Fruit fly (Drosophila melanogaster) whole organism, embryonic: Measurements from ENCODE around the gene janB.

ENCODE experiments used
- Ada2b ChIP-seq: fragments of 200-800 bp; sonication (Bioruptor generic); IDR thresholded peaks from 2 replicates; pipeline ENCODE4 v1.3.6; 2022; ENCODE audit warnings: missing biosample characterization, missing genetic modification characterization
- Asciz ChIP-seq: fragments of 200-800 bp; sonication (Bioruptor generic); optimal IDR thresholded peaks from 2 replicates; lab custom pipeline; 2017; ENCODE audit warnings: missing biosample characterization, mild to moderate bottlenecking, missing genetic modification characterization, missing genetic modification reagents
- BEAF-32 ChIP-seq: fragments of 200-800 bp; sonication (Bioruptor generic); optimal IDR thresholded peaks from 3 replicates; lab custom pipeline; 2017; ENCODE audit warnings: missing biosample characterization, missing genetic modification characterization, mild to moderate bottlenecking, moderate library complexity, missing genetic modification reagents
- Bgb ChIP-seq: fragments of 200-800 bp; sonication (Bioruptor generic); IDR thresholded peaks from 2 replicates; pipeline ENCODE4 v1.3.6; 2022; ENCODE audit warnings: missing biosample characterization, missing genetic modification characterization; ENCODE audit not compliant: partially characterized antibody
- CG11085 ChIP-seq: fragments of 200-800 bp; sonication (Bioruptor generic); IDR thresholded peaks from 2 replicates; pipeline ENCODE4 v1.3.6; 2022; ENCODE audit warnings: missing biosample characterization, missing genetic modification characterization
- CG15601 ChIP-seq: fragments of 200-800 bp; sonication (Bioruptor generic); optimal IDR thresholded peaks from 3 replicates; lab custom pipeline; 2019; ENCODE audit warnings: missing biosample characterization, mild to moderate bottlenecking, missing genetic modification characterization, moderate library complexity
- CG16813 ChIP-seq: fragments of 200-800 bp; sonication (Bioruptor generic); IDR thresholded peaks from 3 replicates; pipeline ENCODE4 v1.3.6; 2022; ENCODE audit warnings: missing biosample characterization, missing genetic modification characterization; ENCODE audit not compliant: partially characterized antibody
- CG17568 ChIP-seq: fragments of 200-800 bp; sonication (Bioruptor generic); optimal IDR thresholded peaks from 2 replicates; lab custom pipeline; 2018; ENCODE audit warnings: missing biosample characterization, mild to moderate bottlenecking, missing genetic modification characterization, moderate library complexity
- CG1832 ChIP-seq: fragments of 200-800 bp; sonication (Bioruptor generic); optimal IDR thresholded peaks from 2 replicates; lab custom pipeline; 2017; ENCODE audit warnings: missing biosample characterization, mild to moderate bottlenecking, missing genetic modification characterization, inconsistent platforms
- CG3847 ChIP-seq: fragments of 200-800 bp; sonication (Bioruptor generic); IDR thresholded peaks from 2 replicates; pipeline ENCODE4 v1.3.6; 2022; ENCODE audit warnings: missing biosample characterization, missing genetic modification characterization
- CG7372 ChIP-seq: fragments of 200-800 bp; sonication (Bioruptor generic); IDR thresholded peaks from 2 replicates; pipeline ENCODE4 v1.3.6; 2022; ENCODE audit warnings: missing biosample characterization, missing genetic modification characterization
- CG7963 ChIP-seq: fragments of 200-800 bp; sonication (Bioruptor generic); IDR thresholded peaks from 3 replicates; pipeline ENCODE4 v1.3.6; 2022; ENCODE audit warnings: missing biosample characterization, missing genetic modification characterization; ENCODE audit not compliant: partially characterized antibody
- CG9215 ChIP-seq: fragments of 200-800 bp; sonication (Bioruptor generic); IDR thresholded peaks from 2 replicates; pipeline ENCODE4 v1.3.6; 2022; ENCODE audit warnings: missing biosample characterization, missing genetic modification characterization
- CG9797 ChIP-seq: fragments of 200-800 bp; sonication (Bioruptor generic); optimal IDR thresholded peaks from 3 replicates; lab custom pipeline; 2018; ENCODE audit warnings: missing biosample characterization, mild to moderate bottlenecking, missing genetic modification characterization
- CTCF ChIP-seq: fragments of 200-800 bp; sonication (Bioruptor generic); optimal IDR thresholded peaks from 2 replicates; lab custom pipeline; 2017; ENCODE audit warnings: missing biosample characterization, mild to moderate bottlenecking, missing genetic modification characterization, moderate library complexity
- D ChIP-seq, 2 experiments: fragments of 200-800 bp in 1 of 2; fragments of >200 bp in 1 of 2; sonication (Bioruptor generic) in 1 of 2; optimal IDR thresholded peaks; 2 replicates in 1 of 2; 3 replicates in 1 of 2; lab custom pipeline; 2017; ENCODE audit warnings: mild to moderate bottlenecking in 1 of 2, missing biosample characterization in 1 of 2, missing genetic modification characterization in 1 of 2, missing genetic modification reagents in 1 of 2
- Dp ChIP-seq: fragments of 200-800 bp; sonication (Bioruptor generic); optimal IDR thresholded peaks from 2 replicates; lab custom pipeline; 2018; ENCODE audit warnings: missing biosample characterization, mild to moderate bottlenecking, missing genetic modification characterization, moderate library complexity
- Ets65A ChIP-seq: fragments of 200-800 bp; sonication (Bioruptor generic); peaks from one replicate; lab custom pipeline; 2016; ENCODE audit warnings: missing biosample characterization, missing genetic modification characterization
- HLH4C ChIP-seq: fragments of 200-800 bp; sonication (Bioruptor generic); IDR thresholded peaks from 3 replicates; pipeline ENCODE4 v1.3.6; 2022; ENCODE audit warnings: missing biosample characterization, missing genetic modification characterization; ENCODE audit not compliant: partially characterized antibody
- HmgZ ChIP-seq: fragments of 200-800 bp; sonication (Bioruptor generic); optimal IDR thresholded peaks from 2 replicates; lab custom pipeline; 2018; ENCODE audit warnings: missing biosample characterization, mild to moderate bottlenecking, missing genetic modification characterization
- Hr51 ChIP-seq, 2 experiments: fragments of 200-800 bp; sonication (Bioruptor generic); optimal IDR thresholded peaks; 2 replicates in 1 of 2; 3 replicates in 1 of 2; lab custom pipeline; 2016 to 2018; ENCODE audit warnings: missing biosample characterization in 2 of 2, missing genetic modification characterization in 2 of 2, mild to moderate bottlenecking in 1 of 2, moderate library complexity in 1 of 2
- Hsf ChIP-seq: fragments of 200-800 bp; sonication (Bioruptor generic); optimal IDR thresholded peaks from 3 replicates; lab custom pipeline; 2016; ENCODE audit warnings: missing biosample characterization, missing genetic modification characterization
- MESR4 ChIP-seq: fragments of 200-800 bp; sonication (Bioruptor generic); optimal IDR thresholded peaks from 2 replicates; lab custom pipeline; 2018; ENCODE audit warnings: missing biosample characterization, mild to moderate bottlenecking, missing genetic modification characterization, moderate library complexity
- NK7.1 ChIP-seq: fragments of 200-800 bp; sonication (Bioruptor generic); optimal IDR thresholded peaks from 3 replicates; lab custom pipeline; 2016; ENCODE audit warnings: missing biosample characterization, missing genetic modification characterization
- Nf-YA ChIP-seq: fragments of 200-800 bp; sonication (Bioruptor generic); IDR thresholded peaks from 2 replicates; pipeline ENCODE4 v1.3.6; 2022; ENCODE audit warnings: missing biosample characterization, missing genetic modification characterization
- Ptx1 ChIP-seq: fragments of 200-800 bp; sonication (Bioruptor generic); IDR thresholded peaks from 2 replicates; pipeline ENCODE4 v1.3.6; 2022; ENCODE audit warnings: missing biosample characterization, missing genetic modification characterization
- Rfx ChIP-seq: fragments of 200-800 bp; sonication (Bioruptor generic); IDR thresholded peaks from 2 replicates; pipeline ENCODE4 v1.3.6; 2022; ENCODE audit warnings: missing biosample characterization, missing genetic modification characterization
- Side ChIP-seq: fragments of 200-800 bp; sonication (Bioruptor generic); optimal IDR thresholded peaks from 2 replicates; lab custom pipeline; 2016; ENCODE audit warnings: missing biosample characterization, missing genetic modification characterization
- Stat92E ChIP-seq, 3 experiments: fragments of >200 bp in 2 of 3; fragments of 200-800 bp in 1 of 3; sonication (Bioruptor generic) in 1 of 3; optimal IDR thresholded peaks; 2 replicates each; lab custom pipeline; 2017 to 2019; ENCODE audit warnings: missing biosample characterization in 3 of 3, missing genetic modification characterization in 3 of 3, mild to moderate bottlenecking in 1 of 3, moderate library complexity in 1 of 3
- aop ChIP-seq: fragments of 200-800 bp; sonication (Bioruptor generic); IDR thresholded peaks from 2 replicates; pipeline ENCODE4 v1.3.6; 2022; ENCODE audit warnings: missing biosample characterization, missing genetic modification characterization
- br ChIP-seq: fragments of >200 bp; optimal IDR thresholded peaks from 2 replicates; lab custom pipeline; 2017
- chm ChIP-seq: fragments of 200-800 bp; sonication (Bioruptor generic); IDR thresholded peaks from 2 replicates; pipeline ENCODE4 v1.3.6; 2022; ENCODE audit warnings: missing biosample characterization, missing genetic modification characterization
- ci ChIP-seq: fragments of 200-800 bp; sonication (Bioruptor generic); IDR thresholded peaks from 3 replicates; pipeline ENCODE4 v1.3.6; 2022; ENCODE audit warnings: missing biosample characterization, missing genetic modification characterization
- disco-r ChIP-seq: fragments of 200-800 bp; sonication (Bioruptor generic); optimal IDR thresholded peaks from 2 replicates; lab custom pipeline; 2016; ENCODE audit warnings: missing biosample characterization, missing genetic modification characterization
- dpn ChIP-seq, 2 experiments: fragments of 200-800 bp; sonication (Bioruptor generic); optimal IDR thresholded peaks; 3 replicates each; lab custom pipeline; 2016; ENCODE audit warnings: missing biosample characterization in 2 of 2, missing genetic modification characterization in 2 of 2
- esg ChIP-seq: fragments of 200-800 bp; sonication (Bioruptor generic); conservative IDR thresholded peaks from 2 replicates; pipeline ENCODE4 v1.3.6; 2022; ENCODE audit warnings: missing biosample characterization, missing genetic modification characterization
- eyg ChIP-seq: fragments of 200-800 bp; sonication (Bioruptor generic); optimal IDR thresholded peaks from 3 replicates; lab custom pipeline; 2016; ENCODE audit warnings: missing biosample characterization, missing genetic modification characterization
- gem ChIP-seq: fragments of 200-800 bp; sonication (Bioruptor generic); optimal IDR thresholded peaks from 2 replicates; lab custom pipeline; 2019; ENCODE audit warnings: missing biosample characterization, mild to moderate bottlenecking, missing genetic modification characterization, moderate library complexity
- hbn ChIP-seq: fragments of 200-800 bp; sonication (Bioruptor generic); IDR thresholded peaks from 2 replicates; pipeline ENCODE4 v1.3.6; 2022; ENCODE audit warnings: missing biosample characterization, missing genetic modification characterization; ENCODE audit not compliant: partially characterized antibody
- lola ChIP-seq, 3 experiments: fragments of >200 bp in 2 of 3; fragments of 200-800 bp in 1 of 3; sonication (Bioruptor generic) in 1 of 3; optimal IDR thresholded peaks; 2 replicates each; lab custom pipeline; 2017 to 2019; ENCODE audit warnings: missing biosample characterization in 3 of 3, missing genetic modification characterization in 3 of 3, mild to moderate bottlenecking in 1 of 3, moderate library complexity in 1 of 3
- otp ChIP-seq: fragments of 200-800 bp; sonication (Bioruptor generic); IDR thresholded peaks from 3 replicates; pipeline ENCODE4, ENCODE4 v1.3.6; 2022; ENCODE audit warnings: missing biosample characterization, missing genetic modification characterization
- pfk ChIP-seq: fragments of 200-800 bp; sonication (Bioruptor generic); optimal IDR thresholded peaks from 2 replicates; lab custom pipeline; 2018; ENCODE audit warnings: missing biosample characterization, mild to moderate bottlenecking, missing genetic modification characterization, moderate library complexity
- psq ChIP-seq: fragments of 200-800 bp; sonication (Bioruptor generic); optimal IDR thresholded peaks from 2 replicates; lab custom pipeline; 2017; ENCODE audit warnings: missing biosample characterization, missing genetic modification characterization
- rib ChIP-seq: fragments of 200-800 bp; sonication (Bioruptor generic); IDR thresholded peaks from 2 replicates; pipeline ENCODE4 v1.3.6; 2022; ENCODE audit warnings: missing biosample characterization, missing genetic modification characterization
- schlank ChIP-seq: fragments of 200-800 bp; sonication (Bioruptor generic); optimal IDR thresholded peaks from 2 replicates; lab custom pipeline; 2018; ENCODE audit warnings: missing biosample characterization, mild to moderate bottlenecking, missing genetic modification characterization
- scrt ChIP-seq: fragments of 200-800 bp; sonication (Bioruptor generic); optimal IDR thresholded peaks from 2 replicates; lab custom pipeline; 2018; ENCODE audit warnings: missing biosample characterization, mild to moderate bottlenecking, missing genetic modification characterization, moderate library complexity
- sug ChIP-seq: fragments of 200-800 bp; optimal IDR thresholded peaks from 2 replicates; lab custom pipeline; 2019; ENCODE audit warnings: missing biosample characterization, mild to moderate bottlenecking, missing genetic modification characterization, moderate library complexity
- vnd ChIP-seq: fragments of 200-800 bp; sonication (Bioruptor generic); IDR thresholded peaks from 3 replicates; pipeline ENCODE4 v1.3.6; 2022; ENCODE audit warnings: missing biosample characterization, missing genetic modification characterization; ENCODE audit not compliant: partially characterized antibody
- vvl ChIP-seq: fragments of 200-800 bp; sonication (Bioruptor generic); IDR thresholded peaks from 2 replicates; pipeline ENCODE4 v1.3.6; 2022; ENCODE audit warnings: missing biosample characterization, missing genetic modification characterization
- zen ChIP-seq: fragments of 200-800 bp; sonication (Bioruptor generic); optimal IDR thresholded peaks from 3 replicates; lab custom pipeline; 2018; ENCODE audit warnings: missing biosample characterization, mild to moderate bottlenecking, missing genetic modification characterization, moderate library complexity

The janB gene

DNA sequence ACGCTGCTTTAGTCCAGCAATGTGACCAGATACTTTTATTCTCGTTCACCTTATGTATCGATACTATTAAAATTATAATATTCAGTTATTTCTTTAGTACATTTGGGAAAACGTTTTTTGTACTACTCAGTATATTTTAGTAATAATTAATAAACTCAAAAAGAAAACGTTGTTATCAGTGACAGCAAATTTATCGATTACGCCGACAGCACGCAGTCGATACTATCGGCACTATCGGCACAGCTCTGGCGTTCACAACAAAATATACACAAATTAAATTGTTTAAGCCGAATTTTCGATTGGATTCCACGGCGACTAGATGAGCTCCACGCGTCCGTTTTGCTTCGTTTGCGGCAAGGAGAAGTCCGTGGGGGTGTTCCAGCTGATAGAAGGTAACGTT, 966 bp upstream of the janB start, which contains the start of the genes janA, Sry-alpha and Sry-beta (continued):
- TF ChIP-seq sug (tag; lab: Kevin White, UChicago) (no peak), vnd (GFP tag; lab: Robert Waterston, UW) (peak; percentile 100), aop (GFP tag; lab: Robert Waterston, UW) (no peak), gem (tag; lab: Kevin White, UChicago) (no peak), esg (GFP tag; lab: Robert Waterston, UW) (no peak), disco-r (GFP tag; lab: Kevin White, UChicago) (no peak), dpn (GFP tag; optimal IDR thresholded peaks at IDR 0.05; lab: Kevin White, UChicago) (peak in 1 of 2 experiments; percentile 16), CG16813 (peak; percentile 100), CG7963 (peak; percentile 96), Nf-YA (GFP tag; lab: Robert Waterston, UW) (no peak), otp (GFP tag; lab: Robert Waterston, UW) (no peak), Rfx (GFP tag; lab: Robert Waterston, UW) (peak; percentile 44), Ada2b (GFP tag; lab: Robert Waterston, UW) (no peak), CG11085 (no peak), CG3847 (GFP tag; lab: Robert Waterston, UW) (peak; percentile 52), ci (GFP tag; lab: Robert Waterston, UW) (no peak), CG1832 (no peak), Ptx1 (GFP tag; lab: Robert Waterston, UW) (no peak), HmgZ (peak; percentile 55), pfk (no peak), BEAF-32 (GFP tag; lab: Kevin White, UChicago) (peak; percentile 99), CG17568 (no peak), lola (GFP tag; optimal IDR thresholded peaks at IDR 0.05; lab: Kevin White, UChicago) (no peak), CG9797 (GFP tag; lab: Kevin White, UChicago) (peak; percentile 80), hbn (peak; percentile 99), Side (no peak), CG7372 (GFP tag; lab: Robert Waterston, UW) (no peak), br (lab: Kevin White, UChicago) (no peak), D (optimal IDR thresholded peaks at IDR 0.05; lab: Kevin White, UChicago) (no peak), D (GFP tag; optimal IDR thresholded peaks at IDR 0.05; lab: Kevin White, UChicago) (no peak), Bgb (GFP tag; lab: Robert Waterston, UW) (peak; percentile 99), Ets65A (GFP tag; lab: Kevin White, UChicago) (peak; percentile 40), CTCF (GFP tag; lab: Kevin White, UChicago) (peak; percentile 35), NK7.1 (GFP tag; lab: Kevin White, UChicago) (no peak), Hr51 (GFP tag; optimal IDR thresholded peaks at IDR 0.05; lab: Kevin White, UChicago) (no peak), schlank (tag; lab: Kevin White, UChicago) (no peak), chm (no peak), rib (GFP tag; lab: Robert Waterston, UW) (no peak), CG9215 (GFP tag; lab: Robert Waterston, UW) (peak; percentile 4; the same call in 1 of the 2 replicates), CG15601 (peak; percentile 37), HLH4C (GFP tag; lab: Robert Waterston, UW) (peak; percentile 99), scrt (GFP tag; lab: Kevin White, UChicago) (no peak), Hsf (GFP tag; lab: Kevin White, UChicago) (peak; percentile 22), MESR4 (GFP tag; lab: Kevin White, UChicago) (peak; percentile 71), zen (tag; lab: Kevin White, UChicago) (peak; percentile 35), Dp (GFP tag; lab: Kevin White, UChicago) (peak; percentile 63), psq (GFP tag; lab: Kevin White, UChicago) (no peak), Stat92E (GFP tag; optimal IDR thresholded peaks at IDR 0.05; lab: Kevin White, UChicago) (peak in 1 of 3 experiments; percentile 29), eyg (GFP tag; lab: Kevin White, UChicago) (no peak), vvl (GFP tag; lab: Robert Waterston, UW) (peak; percentile 42; the same call in 1 of the 2 replicates), Asciz (GFP tag; lab: Kevin White, UChicago) (no peak)
